Worm (Caenorhabditis elegans): ENCODE data around the gene efr-3.

- TF ChIP-seq aptf-3 (GFP tag; IDR thresholded peaks at IDR 0.05) (no peak), D2030.7 (GFP tag; IDR thresholded peaks at IDR 0.05) (peak; percentile 7; the same call in 1 of the 2 replicates), attf-6 (GFP tag; IDR thresholded peaks at IDR 0.05) (no peak), C06A6.2 (GFP tag; conservative IDR thresholded peaks at IDR 0.05) (no peak), nhr-90 (tag; optimal IDR thresholded peaks at IDR 0.05) (no peak), hlh-26 (GFP tag; conservative IDR thresholded peaks at IDR 0.05) (no peak), rec-8 (tag; optimal IDR thresholded peaks at IDR 0.05) (no peak), dpff-1 (tag; optimal IDR thresholded peaks at IDR 0.05) (no peak), atf-7 (tag; optimal IDR thresholded peaks at IDR 0.05) (no peak), zfh-2 (GFP tag; conservative IDR thresholded peaks at IDR 0.05) (no peak), Y95B8A.8 (GFP tag; IDR thresholded peaks at IDR 0.05) (no peak)
These were observed 45.7 kb upstream of the efr-3 start, which contains the start of gene ctsa-4.1 for ce11 chrII:6366696-6367095.
